Worm (Caenorhabditis elegans) whole organism, L4 larva: ENCODE measurements around the gene nspe-7.

Experiments
- ceh-28 ChIP-seq: fragments of 150-350 bp; optimal IDR thresholded peaks from 2 replicates; lab custom pipeline; 2014; ENCODE audit warnings: missing biosample characterization, missing genetic modification reagents, missing genetic modification characterization
- ceh-82 ChIP-seq: sonication (generic microtip); optimal IDR thresholded peaks from 2 replicates; lab custom pipeline; 2017; ENCODE audit warnings: missing biosample characterization, missing genetic modification characterization
- ces-1 ChIP-seq: fragments of 150-350 bp; sonication (generic microtip); optimal IDR thresholded peaks from 4 replicates; lab custom pipeline; 2014; ENCODE audit warnings: missing biosample characterization, missing genetic modification reagents, missing genetic modification characterization
- dmd-9 ChIP-seq: fragments of 200-800 bp; sonication (Bioruptor generic); IDR thresholded peaks from 2 replicates; pipeline ENCODE4 v1.3.6; 2022; ENCODE audit warnings: missing genetic modification reagents, missing genetic modification characterization, missing compliant biosample characterization
- egl-27 ChIP-seq: sonication (generic microtip); optimal IDR thresholded peaks from 3 replicates; lab custom pipeline; 2017; ENCODE audit warnings: missing biosample characterization, missing genetic modification reagents, missing genetic modification characterization
- fos-1 ChIP-seq: fragments of 150-350 bp; optimal IDR thresholded peaks from 2 replicates; lab custom pipeline; 2014; ENCODE audit warnings: missing biosample characterization, missing genetic modification characterization
- hlh-30 ChIP-seq: sonication (generic microtip); optimal IDR thresholded peaks from 2 replicates; lab custom pipeline; 2017; ENCODE audit warnings: antibody characterized with exemption, mild to moderate bottlenecking, missing genetic modification characterization, missing compliant biosample characterization; ENCODE audit not compliant: insufficient read depth
- lin-13 ChIP-seq: fragments of 150-350 bp; optimal IDR thresholded peaks from 2 replicates; lab custom pipeline; 2014; ENCODE audit warnings: missing biosample characterization, missing genetic modification reagents, missing genetic modification characterization
- lin-15B ChIP-seq: fragments of 150-350 bp; sonication (generic microtip); optimal IDR thresholded peaks from 3 replicates; lab custom pipeline; 2014; ENCODE audit warnings: missing biosample characterization, missing genetic modification characterization
- lin-39 ChIP-seq: fragments of 150-350 bp; optimal IDR thresholded peaks from 2 replicates; lab custom pipeline; 2014; ENCODE audit warnings: missing biosample characterization, missing genetic modification reagents, missing genetic modification characterization
- nhr-102 ChIP-seq: sonication (generic microtip); optimal IDR thresholded peaks from 2 replicates; lab custom pipeline; 2016; ENCODE audit warnings: mild to moderate bottlenecking, missing genetic modification characterization, moderate library complexity, missing compliant biosample characterization
- nhr-111 ChIP-seq: fragments of 200-800 bp; sonication (Bioruptor generic); optimal IDR thresholded peaks from 2 replicates; lab custom pipeline; 2018; ENCODE audit warnings: mild to moderate bottlenecking, missing genetic modification characterization, missing compliant biosample characterization
- nhr-28 ChIP-seq: fragments of 150-350 bp; optimal IDR thresholded peaks from 2 replicates; lab custom pipeline; 2014; ENCODE audit warnings: missing biosample characterization, missing genetic modification characterization
- unc-39 ChIP-seq: sonication (generic microtip); optimal IDR thresholded peaks from 2 replicates; lab custom pipeline; 2017; ENCODE audit warnings: missing biosample characterization, missing genetic modification characterization

DNA sequence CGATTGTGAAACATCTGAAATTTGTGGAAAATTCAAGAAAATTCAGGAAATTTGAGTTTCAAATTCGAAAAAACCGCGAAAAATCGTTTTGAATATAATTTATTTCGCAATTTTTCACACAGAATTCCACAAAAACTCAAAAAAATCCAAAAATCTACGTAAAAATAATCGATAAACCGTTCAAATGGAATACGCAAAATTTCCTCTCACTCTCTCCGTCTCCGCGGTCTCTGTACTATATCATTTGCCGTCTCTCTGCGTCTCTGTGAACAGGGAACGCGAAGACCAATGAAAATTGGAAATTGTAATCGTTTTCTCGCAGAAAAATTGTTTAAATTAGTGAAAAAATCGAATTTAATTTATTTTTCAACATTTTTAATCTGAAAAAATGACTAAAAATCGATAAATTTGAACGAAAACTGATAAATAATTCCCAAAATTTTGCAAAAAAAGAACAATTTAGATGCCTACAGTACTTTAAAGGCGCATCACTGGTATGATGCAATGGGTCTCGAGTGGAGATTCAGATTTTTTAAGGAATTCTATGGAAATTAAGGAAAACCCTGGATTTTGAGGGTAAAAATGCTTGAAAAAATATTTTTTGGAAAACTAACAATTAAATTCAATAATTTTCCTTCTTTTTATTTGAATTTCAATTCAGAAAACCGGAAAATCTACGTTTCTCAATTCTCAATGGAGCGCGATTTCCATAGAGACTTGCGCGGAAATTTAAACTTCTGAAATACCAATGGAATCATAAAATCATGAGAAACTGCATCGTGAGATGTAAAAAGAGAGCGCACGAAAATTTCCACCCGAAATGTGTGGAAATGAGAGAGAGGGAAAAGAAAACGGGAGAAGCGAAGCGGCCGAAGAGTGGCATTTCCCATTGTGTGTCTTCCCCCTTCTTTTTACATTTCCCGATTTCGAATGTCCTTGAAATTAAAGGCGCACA, 23.0 kb upstream of the nspe-7 start, which contains the start of the genes ceh-100 and lips-15:
- TF ChIP-seq fos-1 (tag; lab: Kevin White, UChicago), result no peak
- TF ChIP-seq lin-39 (tag; lab: Kevin White, UChicago), result no peak
- TF ChIP-seq nhr-111 (GFP tag; lab: Kevin White, UChicago), result no peak
- TF ChIP-seq dmd-9, result no peak
- TF ChIP-seq egl-27 (tag; lab: Kevin White, UChicago), result no peak
- TF ChIP-seq hlh-30 (tag; lab: Kevin White, UChicago), result peak; percentile 64
- TF ChIP-seq lin-15B (tag; lab: Kevin White, UChicago), result no peak
- TF ChIP-seq nhr-28, result no peak
- no peak for TF ChIP-seq ces-1 (GFP tag; lab: Kevin White, UChicago)
- TF ChIP-seq unc-39 (tag; lab: Kevin White, UChicago), result no peak
- TF ChIP-seq ceh-82, result no peak
- no peak for TF ChIP-seq lin-13 (GFP tag; lab: Kevin White, UChicago)
- no peak for TF ChIP-seq ceh-28 (tag; lab: Kevin White, UChicago)
- TF ChIP-seq nhr-102 (tag; lab: Kevin White, UChicago), result no peak
